Worm (Caenorhabditis elegans) whole organism, late embryonic: ENCODE data around the gene R07B7.6.

Experiments
- K09A11.1 ChIP-seq: sonication (generic microtip); optimal IDR thresholded peaks from 2 replicates; lab custom pipeline; 2017; ENCODE audit warnings: antibody characterized with exemption, mild to moderate bottlenecking, missing genetic modification characterization, missing compliant biosample characterization; ENCODE audit not compliant: insufficient read depth
- dve-1 ChIP-seq: sonication (generic microtip); optimal IDR thresholded peaks from 2 replicates; lab custom pipeline; 2017; ENCODE audit warnings: antibody characterized with exemption, mild to moderate bottlenecking, missing genetic modification characterization, missing compliant biosample characterization
- elt-2 ChIP-seq: sonication (generic microtip); optimal IDR thresholded peaks from 2 replicates; lab custom pipeline; 2016; ENCODE audit warnings: missing genetic modification reagents, missing genetic modification characterization, missing compliant biosample characterization
- pag-3 ChIP-seq: sonication (generic microtip); optimal IDR thresholded peaks from 2 replicates; lab custom pipeline; 2016; ENCODE audit warnings: missing compliant biosample characterization, missing genetic modification characterization, borderline replicate concordance
- pha-4 ChIP-seq: fragments of 150-350 bp; optimal IDR thresholded peaks from 2 replicates; lab custom pipeline; 2018; ENCODE audit warnings: missing biosample characterization, missing genetic modification reagents, missing genetic modification characterization
- tbx-7 ChIP-seq: sonication (generic microtip); optimal IDR thresholded peaks from 2 replicates; lab custom pipeline; 2016; ENCODE audit warnings: missing genotype, missing genetic modification characterization, missing compliant biosample characterization
- unc-86 ChIP-seq: sonication (generic microtip); optimal IDR thresholded peaks from 2 replicates; lab custom pipeline; 2016; ENCODE audit warnings: missing genetic modification characterization, missing compliant biosample characterization

- TF ChIP-seq dve-1 (tag; lab: Kevin White, UChicago) = no peak
- TF ChIP-seq pag-3 = no peak
- TF ChIP-seq unc-86 = no peak
- TF ChIP-seq K09A11.1 (tag; lab: Kevin White, UChicago) = no peak
- TF ChIP-seq elt-2 (tag; lab: Kevin White, UChicago) = no peak
- no peak for TF ChIP-seq tbx-7 (tag; lab: Kevin White, UChicago)
- no peak for TF ChIP-seq pha-4
These were observed 36.7 kb upstream of the R07B7.6 start, which contains the start of gene lhpp-1 for ce11 chrV:12111452-12111851.
